Worm (Caenorhabditis elegans) whole organism, dauer: Measurements from ENCODE around the gene nhr-267.
"Not testable (repeated sequence)": the region's sequence is repeated elsewhere in the genome, so short reads cannot be mapped to it uniquely, and the experiment has no call there.

Experiments
- unc-62 ChIP-seq: sonication (generic microtip); optimal IDR thresholded peaks from 2 replicates; lab custom pipeline; 2017; ENCODE audit warnings: missing biosample characterization, missing genetic modification reagents, missing genetic modification characterization

The nhr-267 gene

DNA sequence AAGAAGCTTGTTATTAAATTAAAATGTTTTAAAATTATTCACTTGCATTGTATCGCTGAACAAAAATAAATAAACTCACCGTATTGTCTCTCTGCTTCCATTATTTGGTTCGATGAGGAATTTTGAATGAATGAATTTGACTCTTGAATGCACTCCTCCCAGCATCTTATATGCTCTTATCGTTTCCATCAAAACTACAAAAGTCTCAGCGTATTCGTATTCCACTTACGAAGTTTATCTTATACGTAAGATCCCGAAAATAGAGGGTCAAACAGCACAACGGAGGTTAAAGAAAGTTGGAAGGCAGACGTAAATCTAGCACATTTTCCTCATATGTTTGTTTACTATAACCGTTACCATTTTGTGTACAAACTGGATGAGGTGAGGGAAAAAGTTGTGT lies at the start of gene nhr-267:
nhr-267 (minus strand) TSS at position 101 of the 400 bp plus-strand sequence.
- not testable (repeated sequence) for TF ChIP-seq unc-62 (GFP tag; lab: Kevin White, UChicago)

DNA sequence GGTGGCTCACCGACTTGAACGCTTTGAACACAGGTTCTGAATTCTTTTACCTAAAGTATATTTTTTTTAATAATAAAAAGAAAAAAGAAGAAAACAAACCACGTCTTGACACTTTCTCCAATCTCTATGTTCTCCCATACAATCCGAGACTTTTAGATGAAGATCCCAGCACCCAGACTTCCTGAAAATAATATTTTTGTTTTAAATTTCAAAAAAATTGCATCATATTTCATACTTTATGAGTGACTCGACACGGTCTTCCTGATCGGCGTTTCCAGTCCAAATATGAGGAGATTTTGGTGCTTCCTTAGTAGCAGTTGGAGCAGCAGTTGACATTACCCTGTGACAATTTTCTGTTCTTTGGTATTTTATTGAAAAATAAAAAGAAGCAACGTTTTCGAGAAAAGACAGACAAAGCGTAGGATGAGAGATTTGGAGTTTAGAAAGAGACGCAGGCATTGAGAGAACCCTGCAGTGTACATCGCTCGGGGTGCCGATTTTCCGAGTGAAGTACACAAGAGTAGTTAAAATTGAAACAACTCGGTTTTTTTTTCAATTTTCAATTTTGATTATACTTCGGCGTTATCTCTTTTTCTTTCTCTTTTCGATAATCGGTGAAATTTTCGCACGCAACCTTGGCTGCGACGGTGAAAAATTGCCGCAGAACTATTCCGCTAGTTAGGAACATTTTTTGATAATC lies 49.5 kb upstream of the nhr-267 start, which contains the start of the genes coa-4 and T20D3.14:
coa-4 (minus strand) TSS at position 51 of the 700 bp plus-strand sequence.
T20D3.14 (minus strand) TSS at position 358 of the 700 bp plus-strand sequence.
- TF ChIP-seq unc-62 (GFP tag; lab: Kevin White, UChicago): no peak

DNA sequence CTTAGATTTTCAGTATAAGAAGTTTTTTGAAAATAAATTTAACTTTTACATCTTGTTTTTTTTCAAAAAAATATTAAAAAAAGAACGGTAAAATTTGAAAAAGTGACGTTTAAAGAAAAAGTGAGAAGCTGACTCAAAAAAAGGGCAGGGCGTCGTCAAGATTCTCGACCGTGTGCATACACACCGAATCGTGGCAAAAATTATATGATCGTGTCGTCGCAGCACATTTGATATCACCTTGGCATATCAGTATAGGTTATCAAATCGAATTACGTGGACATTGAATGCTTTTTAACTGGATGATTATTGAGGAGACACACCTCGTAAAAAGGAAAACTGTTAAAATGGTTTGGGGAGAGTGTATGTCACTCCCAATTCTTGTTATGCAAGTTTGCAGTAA lies 46.8 kb upstream of the nhr-267 start:
- TF ChIP-seq unc-62 (GFP tag; lab: Kevin White, UChicago): no peak

DNA sequence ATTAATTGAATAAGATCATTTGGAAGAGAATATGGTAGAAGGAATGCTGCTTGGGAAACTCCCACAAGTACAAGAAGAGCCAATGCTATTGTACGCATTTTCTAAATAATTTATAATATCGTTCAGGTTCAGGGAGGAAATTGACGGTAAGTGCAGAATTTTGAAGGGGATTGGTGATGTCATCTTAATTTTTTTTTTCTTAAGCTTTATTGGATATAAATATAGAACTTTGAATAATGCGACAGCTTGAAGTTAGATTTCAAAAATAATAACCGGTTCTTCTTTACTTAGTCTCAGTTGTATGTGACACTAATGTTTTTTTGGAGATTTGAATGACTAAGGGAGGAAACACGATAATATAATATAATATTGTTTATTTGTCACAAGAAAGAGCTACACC lies 44.5 kb upstream of the nhr-267 start, which contains the start of gene nspg-7.1:
nspg-7.1 (minus strand) TSS at position 101 of the 400 bp plus-strand sequence.
- no peak for TF ChIP-seq unc-62 (GFP tag; lab: Kevin White, UChicago)

DNA sequence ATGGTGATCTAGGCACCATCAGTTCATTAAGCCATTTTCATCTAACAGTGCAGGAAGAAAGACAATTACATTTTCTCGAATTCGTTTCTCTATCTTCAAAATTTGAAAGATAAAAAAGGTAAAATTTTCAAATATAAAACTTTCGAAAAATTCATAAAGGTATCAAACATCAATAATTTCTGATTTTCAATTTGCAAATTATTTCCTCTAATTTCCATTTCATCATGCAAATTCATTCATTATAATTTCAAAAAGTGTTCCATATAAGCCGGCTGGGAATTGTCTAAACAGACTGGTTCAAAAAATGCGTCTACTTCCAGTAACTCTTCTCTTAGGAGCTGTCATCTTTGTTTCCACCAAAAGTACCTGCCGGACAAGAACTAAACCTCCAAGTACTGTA lies 41.5 kb upstream of the nhr-267 start, which contains the start of gene clec-183:
clec-183 (plus strand) TSS at position 301 of the 400 bp plus-strand sequence.
- no peak for TF ChIP-seq unc-62 (GFP tag; lab: Kevin White, UChicago)

ce11 chrIV:9323989-9324506 lies 37.8 kb upstream of the nhr-267 start, which contains the start of the genes nspg-11 and F49C12.15:
nspg-11 (minus strand) TSS chrIV:9324089.
F49C12.15 (plus strand) TSS chrIV:9324456.
- TF ChIP-seq unc-62 (GFP tag; lab: Kevin White, UChicago): no peak

DNA sequence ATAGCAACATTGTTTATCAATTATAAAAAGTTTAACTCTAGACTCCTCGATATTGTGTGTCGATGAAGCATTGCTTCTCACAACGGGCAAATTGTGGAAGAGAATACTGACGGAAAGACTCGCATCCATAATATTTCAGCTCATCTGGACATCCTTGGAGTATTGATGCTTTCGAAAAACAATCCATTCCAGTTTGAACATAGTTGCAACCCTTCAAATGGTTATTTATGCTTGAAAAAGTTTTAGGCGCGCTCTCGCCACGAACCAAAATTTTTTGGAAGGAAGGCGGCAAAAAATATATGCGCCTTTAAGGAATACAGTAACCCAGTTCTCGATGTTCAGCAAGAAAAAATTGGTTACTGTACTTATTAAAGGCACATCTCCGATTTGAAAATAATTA lies 36.3 kb upstream of the nhr-267 start:
- TF ChIP-seq unc-62 (GFP tag; lab: Kevin White, UChicago): no peak

- TF ChIP-seq unc-62 (GFP tag; lab: Kevin White, UChicago): no peak
Observed at ce11 chrIV:9321039-9321851, 35.0 kb upstream of the nhr-267 start, which contains the start of the genes F49C12.12 and vha-17. F49C12.12 (minus strand) TSS chrIV:9321089. vha-17 (plus strand) TSS chrIV:9321801.

ce11 chrIV:9320023-9320422 lies 33.8 kb upstream of the nhr-267 start:
- TF ChIP-seq unc-62 (GFP tag; lab: Kevin White, UChicago): no peak

ce11 chrIV:9319080-9319479 lies 32.9 kb upstream of the nhr-267 start, which contains the start of the genes F49C12.11 and nemt-1:
F49C12.11 (plus strand) TSS chrIV:9319380.
nemt-1 (minus strand) TSS chrIV:9319439.
- no peak for TF ChIP-seq unc-62 (GFP tag; lab: Kevin White, UChicago)

ce11 chrIV:9318147-9318546 lies 31.9 kb upstream of the nhr-267 start:
- no peak for TF ChIP-seq unc-62 (GFP tag; lab: Kevin White, UChicago)

- no peak for TF ChIP-seq unc-62 (GFP tag; lab: Kevin White, UChicago)
Observed at ce11 chrIV:9316068-9316681, 30.0 kb upstream of the nhr-267 start, which contains the start of the genes F49C12.9 and rpn-7. F49C12.9 (minus strand) TSS chrIV:9316215. rpn-7 (plus strand) TSS chrIV:9316631.

ce11 chrIV:9312827-9313226 lies 26.6 kb upstream of the nhr-267 start, which contains the start of gene F49C12.7:
F49C12.7 (minus strand) TSS chrIV:9312927.
- TF ChIP-seq unc-62 (GFP tag; lab: Kevin White, UChicago): not testable (repeated sequence)

DNA sequence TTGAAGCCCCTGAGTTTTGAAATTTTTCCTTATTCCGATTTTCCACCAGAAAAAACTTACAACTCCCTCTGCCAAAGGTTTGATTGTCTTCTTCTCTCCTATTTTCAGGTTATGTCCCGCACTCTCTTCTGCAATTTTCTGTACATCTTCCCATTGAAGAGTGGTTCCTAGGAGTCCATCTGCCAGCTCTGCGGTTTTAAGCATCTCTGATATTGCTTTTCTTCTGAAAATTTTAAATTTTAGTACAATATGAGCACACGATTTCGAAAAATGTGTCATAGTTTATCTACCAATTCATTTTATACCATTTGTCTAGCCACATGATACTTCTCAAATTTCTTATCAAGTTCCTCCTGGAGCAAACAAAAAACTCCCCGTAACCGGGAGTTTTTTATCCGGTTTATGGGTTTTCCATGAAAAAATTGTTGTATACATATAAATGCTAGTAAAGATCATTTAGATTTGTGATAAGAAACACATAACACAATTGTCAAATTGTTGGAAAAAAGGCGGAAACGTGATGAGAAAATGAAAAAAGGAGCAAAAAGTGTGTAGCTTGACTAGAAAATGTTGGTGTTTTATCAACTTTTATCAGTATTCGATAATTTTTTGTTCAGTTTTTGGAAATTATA lies 24.8 kb upstream of the nhr-267 start:
- no peak for TF ChIP-seq unc-62 (GFP tag; lab: Kevin White, UChicago)
